Worm (Caenorhabditis elegans) whole organism, L3 larva: ENCODE data around the gene pnn-1.

ENCODE experiments used
- R02D3.7 ChIP-seq: fragments of 150-350 bp; optimal IDR thresholded peaks from 2 replicates; lab custom pipeline; 2014; ENCODE audit warnings: missing biosample characterization, missing genetic modification characterization
- ZK546.5 ChIP-seq: sonication (generic microtip); optimal IDR thresholded peaks from 2 replicates; lab custom pipeline; 2017; ENCODE audit warnings: missing biosample characterization, missing genetic modification characterization
- ama-1 ChIP-seq: fragments of 150-350 bp; optimal IDR thresholded peaks from 2 replicates; lab custom pipeline; 2018
- ceh-16 ChIP-seq: sonication (generic microtip); optimal IDR thresholded peaks from 2 replicates; lab custom pipeline; 2017; ENCODE audit warnings: missing biosample characterization, missing genetic modification characterization
- ceh-28 ChIP-seq: fragments of 150-350 bp; optimal IDR thresholded peaks from 2 replicates; lab custom pipeline; 2014; ENCODE audit warnings: missing biosample characterization, missing genetic modification reagents, missing genetic modification characterization
- ceh-82 ChIP-seq: fragments of 150-350 bp; optimal IDR thresholded peaks from 2 replicates; lab custom pipeline; 2014; ENCODE audit warnings: missing biosample characterization, missing genetic modification characterization
- ceh-9 ChIP-seq: sonication (generic microtip); optimal IDR thresholded peaks from 2 replicates; lab custom pipeline; 2018; ENCODE audit warnings: missing biosample characterization, missing genetic modification characterization
- daf-12 ChIP-seq: fragments of 150-350 bp; optimal IDR thresholded peaks from 2 replicates; lab custom pipeline; 2014; ENCODE audit warnings: missing biosample characterization, missing genetic modification reagents, missing genetic modification characterization
- egl-5 ChIP-seq: fragments of 150-350 bp; optimal IDR thresholded peaks from 2 replicates; lab custom pipeline; 2017; ENCODE audit warnings: missing biosample characterization, missing genetic modification reagents, missing genetic modification characterization, inconsistent platforms
- elt-2 ChIP-seq: sonication (generic microtip); optimal IDR thresholded peaks from 2 replicates; lab custom pipeline; 2016; ENCODE audit warnings: missing genetic modification reagents, mild to moderate bottlenecking, missing genetic modification characterization, missing compliant biosample characterization
- elt-3 ChIP-seq, 3 experiments: fragments of 150-350 bp in 1 of 3; sonication (generic microtip) in 2 of 3; optimal IDR thresholded peaks; 2 replicates in 2 of 3; 4 replicates in 1 of 3; lab custom pipeline; 2014 to 2017; ENCODE audit warnings: missing biosample characterization in 3 of 3, missing genetic modification characterization in 3 of 3
- fkh-2 ChIP-seq: fragments of 150-350 bp; optimal IDR thresholded peaks from 2 replicates; lab custom pipeline; 2014; ENCODE audit warnings: missing biosample characterization, missing genetic modification reagents, missing genetic modification characterization
- hmg-11 ChIP-seq: sonication (generic microtip); optimal IDR thresholded peaks from 2 replicates; lab custom pipeline; 2016; ENCODE audit warnings: missing genetic modification characterization, missing compliant biosample characterization
- jun-1 ChIP-seq: fragments of 150-350 bp; optimal IDR thresholded peaks from 2 replicates; lab custom pipeline; 2014; ENCODE audit warnings: missing biosample characterization, missing genetic modification reagents, missing genetic modification characterization
- lin-15B ChIP-seq: fragments of 150-350 bp; optimal IDR thresholded peaks from 2 replicates; lab custom pipeline; 2014; ENCODE audit warnings: missing biosample characterization, missing genetic modification characterization
- lin-39 ChIP-seq: fragments of 150-350 bp; optimal IDR thresholded peaks from 2 replicates; lab custom pipeline; 2018; ENCODE audit warnings: missing biosample characterization, missing genetic modification reagents, missing genetic modification characterization
- mdl-1 ChIP-seq: fragments of 150-350 bp; optimal IDR thresholded peaks from 2 replicates; lab custom pipeline; 2014; ENCODE audit warnings: missing biosample characterization, missing genetic modification characterization
- nfya-1 ChIP-seq: sonication (generic microtip); optimal IDR thresholded peaks from 2 replicates; lab custom pipeline; 2017; ENCODE audit warnings: missing genetic modification characterization, mild to moderate bottlenecking, missing compliant biosample characterization, antibody characterized with exemption, moderate library complexity; ENCODE audit not compliant: insufficient read depth
- nhr-11 ChIP-seq: fragments of 150-350 bp; optimal IDR thresholded peaks from 2 replicates; lab custom pipeline; 2014; ENCODE audit warnings: missing biosample characterization, missing genetic modification characterization
- nhr-237 ChIP-seq: fragments of 150-350 bp; optimal IDR thresholded peaks from 2 replicates; lab custom pipeline; 2014; ENCODE audit warnings: missing biosample characterization, missing genetic modification characterization
- nhr-25 ChIP-seq: sonication (generic microtip); optimal IDR thresholded peaks from 2 replicates; lab custom pipeline; 2017; ENCODE audit warnings: missing biosample characterization, missing genetic modification characterization
- nhr-43 ChIP-seq: sonication (generic microtip); optimal IDR thresholded peaks from 2 replicates; lab custom pipeline; 2016; ENCODE audit warnings: mild to moderate bottlenecking, missing genetic modification characterization, missing compliant biosample characterization; ENCODE audit not compliant: poor library complexity, severe bottlenecking
- nhr-76 ChIP-seq: fragments of 150-350 bp; sonication (generic microtip); optimal IDR thresholded peaks from 5 replicates; lab custom pipeline; 2014; ENCODE audit warnings: missing biosample characterization, missing genetic modification characterization
- nhr-77 ChIP-seq: fragments of 150-350 bp; optimal IDR thresholded peaks from 2 replicates; lab custom pipeline; 2014; ENCODE audit warnings: missing biosample characterization, missing genetic modification characterization
- pha-4 ChIP-seq: fragments of 150-350 bp; optimal IDR thresholded peaks from 2 replicates; lab custom pipeline; 2014; ENCODE audit warnings: missing biosample characterization, missing genetic modification reagents, missing genetic modification characterization
- pqm-1 ChIP-seq: fragments of 150-350 bp; optimal IDR thresholded peaks from 2 replicates; lab custom pipeline; 2017; ENCODE audit warnings: missing biosample characterization, missing genetic modification characterization, inconsistent platforms
- skn-1 ChIP-seq: fragments of 150-350 bp; optimal IDR thresholded peaks from 2 replicates; lab custom pipeline; 2014; ENCODE audit warnings: missing biosample characterization, missing genetic modification characterization
- tbx-2 ChIP-seq: sonication (generic microtip); optimal IDR thresholded peaks from 2 replicates; lab custom pipeline; 2016; ENCODE audit warnings: mild to moderate bottlenecking, missing genetic modification characterization, missing compliant biosample characterization
- ztf-11 ChIP-seq: fragments of 150-350 bp; optimal IDR thresholded peaks from 2 replicates; lab custom pipeline; 2014; ENCODE audit warnings: missing biosample characterization, missing genetic modification characterization

Gene pnn-1

ce11 chrV:12970575-12971160 lies at the start of gene pnn-1:
Gene pnn-1 (plus strand): TSS chrV:12971110.
- TF ChIP-seq nhr-77 (tag; lab: Kevin White, UChicago) = no peak
- TF ChIP-seq lin-15B (tag; lab: Kevin White, UChicago) = peak; percentile 35
- TF ChIP-seq nfya-1 = peak; percentile 45
- no peak for TF ChIP-seq elt-2 (tag; lab: Kevin White, UChicago)
- TF ChIP-seq lin-39 (tag; lab: Kevin White, UChicago) = no peak
- TF ChIP-seq nhr-43 (tag; lab: Kevin White, UChicago) = no peak
- no peak for TF ChIP-seq ZK546.5 (tag; lab: Kevin White, UChicago)
- peak; percentile 48 for TF ChIP-seq hmg-11 (tag; lab: Kevin White, UChicago)
- peak; percentile 59 for TF ChIP-seq pha-4 (tag; lab: Kevin White, UChicago)
- no peak for TF ChIP-seq egl-5 (tag; lab: Kevin White, UChicago)

ce11 chrV:12921680-12922079 lies 49.2 kb upstream of the pnn-1 start:
- TF ChIP-seq R02D3.7 (no peak), daf-12 (tag; lab: Kevin White, UChicago) (no peak), ceh-82 (tag; lab: Kevin White, UChicago) (no peak), egl-5 (tag; lab: Kevin White, UChicago) (no peak), ceh-9 (tag; lab: Kevin White, UChicago) (no peak), ztf-11 (tag; lab: Kevin White, UChicago) (no peak), fkh-2 (tag; lab: Kevin White, UChicago) (no peak), tbx-2 (tag; lab: Kevin White, UChicago) (no peak), mdl-1 (tag; lab: Kevin White, UChicago) (no peak), pha-4 (tag; lab: Kevin White, UChicago) (peak; percentile 68), pqm-1 (tag; lab: Kevin White, UChicago) (peak; percentile 76), skn-1 (tag; lab: Kevin White, UChicago) (no peak), nhr-237 (tag; lab: Kevin White, UChicago) (no peak), ama-1 (lab: Kevin White, UChicago) (no peak), ceh-16 (tag; lab: Kevin White, UChicago) (no peak), elt-2 (tag; lab: Kevin White, UChicago) (peak; percentile 88), jun-1 (tag; lab: Kevin White, UChicago) (no peak), lin-15B (tag; lab: Kevin White, UChicago) (no peak), ZK546.5 (tag; lab: Kevin White, UChicago) (no peak)
- TF ChIP-seq, all 47 proteins: peak for 3

- TF ChIP-seq pqm-1 (tag; lab: Kevin White, UChicago) = peak; percentile 10
- TF ChIP-seq nfya-1 = no peak
- TF ChIP-seq elt-2 (tag; lab: Kevin White, UChicago) = peak; percentile 6
- TF ChIP-seq, all 47 proteins: peak for 2
Observed at ce11 chrV:12922308-12922707, 48.6 kb upstream of the pnn-1 start, which contains the start of gene dhrs-4. Gene dhrs-4 (plus strand): TSS chrV:12922608.

- TF ChIP-seq elt-2 (tag; lab: Kevin White, UChicago) = peak; percentile 22
- TF ChIP-seq elt-3 (tag; optimal IDR thresholded peaks at IDR 0.05; lab: Kevin White, UChicago) = no peak
- no peak for TF ChIP-seq jun-1 (tag; lab: Kevin White, UChicago)
- TF ChIP-seq nhr-11 = no peak
- TF ChIP-seq nhr-76 (tag; lab: Kevin White, UChicago) = no peak
- no peak for TF ChIP-seq ceh-28 (tag; lab: Kevin White, UChicago)
Observed at ce11 chrV:12924128-12924527, 46.8 kb upstream of the pnn-1 start, which contains the start of gene pqn-67. Gene pqn-67 (plus strand): TSS chrV:12924428.

ce11 chrV:12928929-12929532 lies 41.9 kb upstream of the pnn-1 start, which contains the start of gene T16G1.2:
Gene T16G1.2 (plus strand): TSS chrV:12929482.
- no peak for TF ChIP-seq egl-5 (tag; lab: Kevin White, UChicago)
- peak; percentile 8 for TF ChIP-seq nhr-25 (tag; lab: Kevin White, UChicago)
- no peak for TF ChIP-seq nhr-76 (tag; lab: Kevin White, UChicago)
- TF ChIP-seq nfya-1 = no peak
- TF ChIP-seq nhr-77 (tag; lab: Kevin White, UChicago) = no peak
- TF ChIP-seq, all 47 proteins: peak for 1
